Fruit fly (Drosophila melanogaster) whole organism, embryonic: ENCODE measurements around the gene et.

Experiments
- Abd-B ChIP-seq: fragments of 200-800 bp; sonication (Bioruptor generic); optimal IDR thresholded peaks from 2 replicates; lab custom pipeline; 2018; ENCODE audit warnings: missing biosample characterization, mild to moderate bottlenecking, missing genetic modification characterization, moderate library complexity
- Ada2b ChIP-seq: fragments of 200-800 bp; sonication (Bioruptor generic); IDR thresholded peaks from 2 replicates; pipeline ENCODE4 v1.3.6; 2022; ENCODE audit warnings: missing biosample characterization, missing genetic modification characterization
- BEAF-32 ChIP-seq: fragments of 200-800 bp; sonication (Bioruptor generic); optimal IDR thresholded peaks from 3 replicates; lab custom pipeline; 2017; ENCODE audit warnings: missing biosample characterization, missing genetic modification characterization, mild to moderate bottlenecking, moderate library complexity, missing genetic modification reagents
- Bdp1 ChIP-seq: fragments of 200-800 bp; sonication (Bioruptor generic); optimal IDR thresholded peaks from 3 replicates; lab custom pipeline; 2016; ENCODE audit warnings: missing biosample characterization, missing genetic modification characterization
- CG12104 ChIP-seq: fragments of 200-800 bp; sonication (Bioruptor generic); optimal IDR thresholded peaks from 3 replicates; lab custom pipeline; 2016; ENCODE audit warnings: missing biosample characterization, missing genetic modification characterization
- CG13624 ChIP-seq: fragments of 200-800 bp; sonication (Bioruptor generic); optimal IDR thresholded peaks from 2 replicates; lab custom pipeline; 2016; ENCODE audit warnings: missing biosample characterization, missing genetic modification characterization
- CG14860 ChIP-seq: fragments of 200-800 bp; sonication (Bioruptor generic); IDR thresholded peaks from 3 replicates; pipeline ENCODE4 v1.3.6; 2022; ENCODE audit warnings: missing biosample characterization, missing genetic modification characterization; ENCODE audit not compliant: partially characterized antibody
- CG1602 ChIP-seq: fragments of 200-800 bp; sonication (Bioruptor generic); optimal IDR thresholded peaks from 3 replicates; lab custom pipeline; 2016; ENCODE audit warnings: missing biosample characterization, missing genetic modification characterization
- CG16815 ChIP-seq: fragments of 200-800 bp; sonication (Bioruptor generic); optimal IDR thresholded peaks from 3 replicates; lab custom pipeline; 2017; ENCODE audit warnings: missing biosample characterization, mild to moderate bottlenecking, missing genetic modification characterization
- CG1792 ChIP-seq: fragments of 200-800 bp; sonication (Bioruptor generic); optimal IDR thresholded peaks from 2 replicates; lab custom pipeline; 2016; ENCODE audit warnings: missing biosample characterization, missing genetic modification characterization
- CG18011 ChIP-seq: fragments of 200-800 bp; sonication (Bioruptor generic); optimal IDR thresholded peaks from 2 replicates; lab custom pipeline; 2017; ENCODE audit warnings: missing biosample characterization, missing genetic modification characterization, mild to moderate bottlenecking, moderate library complexity, missing genotype
- CG18619 ChIP-seq: fragments of 200-800 bp; sonication (Bioruptor generic); optimal IDR thresholded peaks from 3 replicates; lab custom pipeline; 2017; ENCODE audit warnings: missing biosample characterization, mild to moderate bottlenecking, missing genetic modification characterization
- CG31365 ChIP-seq: fragments of 200-800 bp; sonication (Bioruptor generic); optimal IDR thresholded peaks from 2 replicates; lab custom pipeline; 2018; ENCODE audit warnings: missing biosample characterization, mild to moderate bottlenecking, missing genetic modification characterization
- CG31388 ChIP-seq: fragments of 200-800 bp; sonication (Bioruptor generic); optimal IDR thresholded peaks from 2 replicates; lab custom pipeline; 2016; ENCODE audit warnings: missing biosample characterization, missing genetic modification characterization
- CG3163 ChIP-seq: fragments of 200-800 bp; sonication (Bioruptor generic); optimal IDR thresholded peaks from 3 replicates; lab custom pipeline; 2016; ENCODE audit warnings: missing biosample characterization, missing genetic modification characterization
- CG4328 ChIP-seq: fragments of 200-800 bp; sonication (Bioruptor generic); optimal IDR thresholded peaks from 3 replicates; lab custom pipeline; 2017; ENCODE audit warnings: missing biosample characterization, missing genetic modification reagents, missing genetic modification characterization
- CG4404 ChIP-seq: fragments of 200-800 bp; sonication (Bioruptor generic); IDR thresholded peaks from 2 replicates; pipeline ENCODE4 v1.3.6; 2022; ENCODE audit warnings: missing biosample characterization, missing genetic modification characterization
- CG7357 ChIP-seq: fragments of 200-800 bp; sonication (Bioruptor generic); IDR thresholded peaks from 3 replicates; pipeline ENCODE4 v1.3.6; 2022; ENCODE audit warnings: missing biosample characterization, missing genetic modification characterization
- CG7928 ChIP-seq: fragments of 200-800 bp; sonication (Bioruptor generic); optimal IDR thresholded peaks from 2 replicates; lab custom pipeline; 2017; ENCODE audit warnings: missing biosample characterization, mild to moderate bottlenecking, missing genetic modification characterization
- CG8281 ChIP-seq: fragments of 200-800 bp; sonication (Bioruptor generic); optimal IDR thresholded peaks from 2 replicates; lab custom pipeline; 2018; ENCODE audit warnings: missing biosample characterization, mild to moderate bottlenecking, missing genetic modification characterization, moderate library complexity
- CG8765 ChIP-seq: fragments of 200-800 bp; sonication (Bioruptor generic); IDR thresholded peaks from 2 replicates; pipeline ENCODE4 v1.3.6; 2022; ENCODE audit warnings: missing biosample characterization, missing genetic modification characterization
- Dfd ChIP-seq, 2 experiments: fragments of >200 bp; optimal IDR thresholded peaks; 2 replicates each; lab custom pipeline; 2017; ENCODE audit warnings: missing biosample characterization in 2 of 2, missing genetic modification characterization in 2 of 2
- HHEX ChIP-seq: fragments of 200-800 bp; sonication (Bioruptor generic); optimal IDR thresholded peaks from 3 replicates; lab custom pipeline; 2017; ENCODE audit warnings: missing biosample characterization, mild to moderate bottlenecking, missing genetic modification characterization, missing genetic modification reagents
- HmgD ChIP-seq: fragments of 200-800 bp; sonication (Bioruptor generic); optimal IDR thresholded peaks from 3 replicates; lab custom pipeline; 2016; ENCODE audit warnings: missing biosample characterization, missing genetic modification characterization
- NC2α ChIP-seq: fragments of 200-800 bp; sonication (Bioruptor generic); optimal IDR thresholded peaks from 2 replicates; lab custom pipeline; 2016; ENCODE audit warnings: missing biosample characterization, missing genetic modification characterization
- NK7.1 ChIP-seq: fragments of 200-800 bp; sonication (Bioruptor generic); optimal IDR thresholded peaks from 3 replicates; lab custom pipeline; 2016; ENCODE audit warnings: missing biosample characterization, missing genetic modification characterization
- Neu2 ChIP-seq: fragments of 200-800 bp; sonication (Bioruptor generic); optimal IDR thresholded peaks from 3 replicates; lab custom pipeline; 2016; ENCODE audit warnings: missing biosample characterization, missing genetic modification characterization, borderline replicate concordance
- Nf-YC ChIP-seq: fragments of 200-800 bp; optimal IDR thresholded peaks from 3 replicates; lab custom pipeline; 2019; ENCODE audit warnings: missing biosample characterization, mild to moderate bottlenecking, missing genetic modification characterization, moderate library complexity
- Sin3A ChIP-seq: fragments of >200 bp; optimal IDR thresholded peaks from 2 replicates; lab custom pipeline; 2018
- Sox102F ChIP-seq: fragments of 200-800 bp; sonication (Bioruptor generic); optimal IDR thresholded peaks from 2 replicates; lab custom pipeline; 2018; ENCODE audit warnings: missing biosample characterization, mild to moderate bottlenecking, missing genetic modification characterization, moderate library complexity
- TFAM ChIP-seq: fragments of 200-800 bp; sonication (Bioruptor generic); optimal IDR thresholded peaks from 2 replicates; lab custom pipeline; 2017; ENCODE audit warnings: missing biosample characterization, missing genetic modification characterization, inconsistent platforms
- Tbp ChIP-seq: fragments of >200 bp; optimal IDR thresholded peaks from 2 replicates; lab custom pipeline; 2018; ENCODE audit warnings: missing biosample characterization, missing genetic modification characterization
- Vsx1 ChIP-seq: fragments of 200-800 bp; sonication (Bioruptor generic); optimal IDR thresholded peaks from 2 replicates; lab custom pipeline; 2017; ENCODE audit warnings: missing biosample characterization, mild to moderate bottlenecking, missing genetic modification characterization, missing genetic modification reagents
- ato ChIP-seq: fragments of 200-800 bp; sonication (Bioruptor generic); IDR thresholded peaks from 2 replicates; pipeline ENCODE4 v1.3.6; 2022; ENCODE audit warnings: missing biosample characterization, missing genetic modification characterization; ENCODE audit not compliant: partially characterized antibody
- btn ChIP-seq: fragments of 200-800 bp; sonication (Bioruptor generic); optimal IDR thresholded peaks from 2 replicates; lab custom pipeline; 2016; ENCODE audit warnings: missing biosample characterization, missing genetic modification characterization
- chm ChIP-seq: fragments of 200-800 bp; sonication (Bioruptor generic); IDR thresholded peaks from 2 replicates; pipeline ENCODE4 v1.3.6; 2022; ENCODE audit warnings: missing biosample characterization, missing genetic modification characterization
- ci ChIP-seq: fragments of 200-800 bp; sonication (Bioruptor generic); IDR thresholded peaks from 3 replicates; pipeline ENCODE4 v1.3.6; 2022; ENCODE audit warnings: missing biosample characterization, missing genetic modification characterization
- da ChIP-seq: fragments of 200-800 bp; sonication (Bioruptor generic); optimal IDR thresholded peaks from 2 replicates; lab custom pipeline; 2016; ENCODE audit warnings: missing biosample characterization, missing genetic modification characterization
- dpn ChIP-seq, 2 experiments: fragments of 200-800 bp; sonication (Bioruptor generic); optimal IDR thresholded peaks; 3 replicates each; lab custom pipeline; 2016; ENCODE audit warnings: missing biosample characterization in 2 of 2, missing genetic modification characterization in 2 of 2
- lov ChIP-seq, 2 experiments: fragments of 200-800 bp in 1 of 2; fragments of >200 bp in 1 of 2; sonication (Bioruptor generic) in 1 of 2; IDR thresholded peaks in 1 of 2; optimal IDR thresholded peaks in 1 of 2; 2 replicates in 1 of 2; 3 replicates in 1 of 2; pipeline versions ENCODE4 v1.3.6 to Lab custom; 2017 to 2022; ENCODE audit warnings: missing biosample characterization in 1 of 2, missing genetic modification characterization in 1 of 2
- nau ChIP-seq: fragments of 200-800 bp; sonication (Bioruptor generic); optimal IDR thresholded peaks from 3 replicates; lab custom pipeline; 2017; ENCODE audit warnings: missing biosample characterization, mild to moderate bottlenecking, missing genetic modification characterization, missing genetic modification reagents
- otp ChIP-seq: fragments of 200-800 bp; sonication (Bioruptor generic); IDR thresholded peaks from 3 replicates; pipeline ENCODE4, ENCODE4 v1.3.6; 2022; ENCODE audit warnings: missing biosample characterization, missing genetic modification characterization
- psq ChIP-seq: fragments of 200-800 bp; sonication (Bioruptor generic); optimal IDR thresholded peaks from 2 replicates; lab custom pipeline; 2017; ENCODE audit warnings: missing biosample characterization, missing genetic modification characterization
- sd ChIP-seq: fragments of 200-800 bp; sonication (Bioruptor generic); optimal IDR thresholded peaks from 3 replicates; lab custom pipeline; 2018; ENCODE audit warnings: missing biosample characterization, mild to moderate bottlenecking, missing genetic modification characterization, moderate library complexity
- so ChIP-seq: fragments of 200-800 bp; sonication (Bioruptor generic); IDR thresholded peaks from 3 replicates; pipeline ENCODE4 v1.3.6; 2022; ENCODE audit warnings: missing biosample characterization, missing genetic modification characterization
- toy ChIP-seq: fragments of 200-800 bp; sonication (Bioruptor generic); IDR thresholded peaks from 2 replicates; pipeline ENCODE4 v1.3.6; 2022; ENCODE audit warnings: missing biosample characterization, missing genetic modification characterization
- trem ChIP-seq: fragments of 200-800 bp; optimal IDR thresholded peaks from 3 replicates; lab custom pipeline; 2019; ENCODE audit warnings: missing biosample characterization, mild to moderate bottlenecking, missing genetic modification characterization, moderate library complexity
- vnd ChIP-seq: fragments of 200-800 bp; sonication (Bioruptor generic); IDR thresholded peaks from 3 replicates; pipeline ENCODE4 v1.3.6; 2022; ENCODE audit warnings: missing biosample characterization, missing genetic modification characterization; ENCODE audit not compliant: partially characterized antibody
- wek ChIP-seq: fragments of 200-800 bp; sonication (Bioruptor generic); optimal IDR thresholded peaks from 3 replicates; lab custom pipeline; 2018; ENCODE audit warnings: missing biosample characterization, mild to moderate bottlenecking, missing genetic modification characterization, moderate library complexity
- wor ChIP-seq: fragments of 200-800 bp; sonication (Bioruptor generic); IDR thresholded peaks from 2 replicates; pipeline ENCODE4 v1.3.6; 2022; ENCODE audit warnings: missing biosample characterization, missing genetic modification characterization
- zen ChIP-seq: fragments of 200-800 bp; sonication (Bioruptor generic); optimal IDR thresholded peaks from 3 replicates; lab custom pipeline; 2018; ENCODE audit warnings: missing biosample characterization, mild to moderate bottlenecking, missing genetic modification characterization, moderate library complexity

Gene et

DNA sequence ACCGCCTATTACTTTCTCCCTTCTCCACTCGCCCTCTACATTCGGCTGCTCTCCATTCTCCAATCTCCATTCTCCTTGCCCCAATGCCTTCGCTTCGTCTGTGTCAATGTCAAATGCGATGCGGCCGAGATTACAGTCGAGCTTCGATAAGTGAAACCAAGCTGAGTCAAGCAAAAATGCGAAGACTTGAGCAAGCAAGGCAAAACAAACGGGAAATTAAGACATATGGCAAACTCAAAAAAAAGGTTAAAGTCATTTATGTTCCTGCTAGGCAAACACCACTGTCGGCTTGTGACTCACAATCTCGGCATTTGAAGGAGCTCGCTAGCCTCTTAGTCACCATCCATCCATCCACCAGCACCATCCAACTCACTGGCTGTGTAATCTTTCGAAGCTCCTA, 7.3 kb downstream of the et start (continued):
- peak; percentile 80 for TF ChIP-seq psq (GFP tag; lab: Kevin White, UChicago)
- peak; percentile 87 for TF ChIP-seq CG7357
- peak; percentile 89 for TF ChIP-seq CG8765 (GFP tag; lab: Robert Waterston, UW)
- peak; percentile 93 for TF ChIP-seq Ada2b (GFP tag; lab: Robert Waterston, UW)
- TF ChIP-seq sd = peak; percentile 99
- peak; percentile 92 for TF ChIP-seq HmgD (GFP tag; lab: Kevin White, UChicago)
- peak; percentile 86 for TF ChIP-seq CG8281
- peak; percentile 89 for TF ChIP-seq btn (GFP tag; lab: Kevin White, UChicago)
- peak; percentile 89 for TF ChIP-seq CG3163
- peak; percentile 92 for TF ChIP-seq CG4404 (GFP tag; lab: Robert Waterston, UW)
- TF ChIP-seq Sox102F = peak; percentile 95
- TF ChIP-seq NC2α (GFP tag; lab: Kevin White, UChicago) = peak; percentile 97
- TF ChIP-seq ci (GFP tag; lab: Robert Waterston, UW) = peak; percentile 98
- TF ChIP-seq vnd (GFP tag; lab: Robert Waterston, UW) = no peak
- peak; percentile 91 for TF ChIP-seq HHEX (GFP tag; lab: Kevin White, UChicago)
- TF ChIP-seq lov (optimal IDR thresholded peaks at IDR 0.05; lab: Kevin White, UChicago) = no peak
- TF ChIP-seq lov (GFP tag; IDR thresholded peaks at IDR 0.05; lab: Robert Waterston, UW) = peak; percentile 95
- peak; percentile 70 for TF ChIP-seq CG7928
- TF ChIP-seq CG18619 = peak; percentile 94
- no peak for TF ChIP-seq Dfd (GFP tag; optimal IDR thresholded peaks at IDR 0.05; lab: Kevin White, UChicago)
- peak; percentile 98 for TF ChIP-seq chm (GFP tag; lab: Robert Waterston, UW)
- no peak for TF ChIP-seq ato (GFP tag; lab: Robert Waterston, UW)
- peak; percentile 96 for TF ChIP-seq NK7.1 (GFP tag; lab: Kevin White, UChicago)
- TF ChIP-seq CG18011 (GFP tag; lab: Kevin White, UChicago) = peak; percentile 79
- peak; percentile 73 for TF ChIP-seq CG31388 (GFP tag; lab: Kevin White, UChicago)
- TF ChIP-seq CG13624 = peak; percentile 97
- peak; percentile 84 for TF ChIP-seq CG4328 (GFP tag; lab: Kevin White, UChicago)
- TF ChIP-seq otp (GFP tag; lab: Robert Waterston, UW) = peak; percentile 96
- TF ChIP-seq Tbp (GFP tag; lab: Kevin White, UChicago) = no peak
- TF ChIP-seq Vsx1 (GFP tag; lab: Kevin White, UChicago) = peak; percentile 91
- peak; percentile 94 for TF ChIP-seq so (GFP tag; lab: Robert Waterston, UW)
- peak; percentile 89 for TF ChIP-seq wor (GFP tag; lab: Robert Waterston, UW)
- peak; percentile 78 for TF ChIP-seq CG31365 (tag; lab: Kevin White, UChicago)
- peak; percentile 98 for TF ChIP-seq CG16815 (GFP tag; lab: Kevin White, UChicago)
- peak; percentile 92 for TF ChIP-seq Bdp1 (GFP tag; lab: Kevin White, UChicago)
- peak; percentile 77 for TF ChIP-seq Neu2
- peak; percentile 98 for TF ChIP-seq dpn (GFP tag; optimal IDR thresholded peaks at IDR 0.05; lab: Kevin White, UChicago)
- TF ChIP-seq Sin3A (lab: Kevin White, UChicago) = no peak
- peak; percentile 92 for TF ChIP-seq Abd-B (GFP tag; lab: Kevin White, UChicago)
- peak; percentile 18 for TF ChIP-seq BEAF-32 (GFP tag; lab: Kevin White, UChicago)
- peak; percentile 95 for TF ChIP-seq CG1792
- TF ChIP-seq CG14860 (GFP tag; lab: Robert Waterston, UW) = no peak
- peak; percentile 72 for TF ChIP-seq Nf-YC (tag; lab: Kevin White, UChicago)
- TF ChIP-seq da (GFP tag; lab: Kevin White, UChicago) = peak; percentile 93
- peak; percentile 89 for TF ChIP-seq CG12104 (GFP tag; lab: Kevin White, UChicago)
- TF ChIP-seq toy = peak; percentile 72; the same call in 1 of the 2 replicates
- TF ChIP-seq wek = peak; percentile 90
- TF ChIP-seq nau (GFP tag; lab: Kevin White, UChicago) = no peak
- TF ChIP-seq CG1602 (GFP tag; lab: Kevin White, UChicago) = peak; percentile 96
- peak; percentile 80 for TF ChIP-seq trem
- TF ChIP-seq zen (tag; lab: Kevin White, UChicago) = peak; percentile 89
- peak; percentile 62 for TF ChIP-seq TFAM (GFP tag; lab: Kevin White, UChicago)
